Fruit fly (Drosophila melanogaster): ENCODE data around the gene CG7148.

The CG7148 gene

DNA sequence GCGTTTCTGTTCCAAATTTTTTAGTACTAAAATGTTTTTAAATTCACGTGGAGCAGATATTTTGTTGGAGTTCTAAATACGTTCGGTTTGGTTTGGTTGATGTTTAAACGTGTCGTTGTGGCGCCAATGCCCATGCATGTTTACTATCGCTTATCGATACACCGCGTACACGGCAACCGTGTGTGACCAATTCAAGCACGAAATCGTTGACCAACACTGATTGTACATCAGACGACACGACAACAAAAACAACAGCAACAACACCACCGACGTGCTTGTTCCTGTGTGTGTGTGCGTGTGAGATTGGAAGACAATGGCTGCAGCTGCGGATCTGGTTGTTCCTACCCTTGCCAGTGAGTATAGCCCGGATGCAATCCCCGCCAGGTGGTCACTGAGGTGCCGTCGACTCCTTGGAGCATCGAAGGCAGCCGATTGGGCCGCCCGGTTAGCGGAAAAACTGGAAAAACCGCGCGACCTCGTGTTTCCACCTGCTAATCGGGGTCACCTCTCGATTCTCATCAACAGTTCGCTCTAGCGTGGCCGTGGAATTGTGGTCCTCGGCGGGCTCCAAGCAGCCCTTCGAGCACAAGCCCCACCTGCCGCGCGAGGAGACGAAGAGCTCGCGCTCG, 7.2 kb downstream of the CG7148 start, which contains the start of gene eIF2A:
Gene eIF2A, plus strand, starts transcription at position 16 of the 629 bp plus-strand sequence.
- no peak for TF ChIP-seq dmrt93B (GFP tag; optimal IDR thresholded peaks at IDR 0.05)
- TF ChIP-seq Hr83 (GFP tag; optimal IDR thresholded peaks at IDR 0.05; ENCODE audit: poor library complexity, severe bottlenecking): peak; percentile 94
- TF ChIP-seq foxo (GFP tag; optimal IDR thresholded peaks at IDR 0.05): peak in 1 of 2 experiments; percentile 76
- TF ChIP-seq OdsH (GFP tag; optimal IDR thresholded peaks at IDR 0.05): peak; percentile 64
- peak; percentile 77 for TF ChIP-seq Hnf4 (GFP tag; optimal IDR thresholded peaks at IDR 0.05)
- peak; percentile 80 for TF ChIP-seq h (GFP tag; optimal IDR thresholded peaks at IDR 0.05)
- TF ChIP-seq Jra (GFP tag; optimal IDR thresholded peaks at IDR 0.05): peak; percentile 81
- TF ChIP-seq Rel (GFP tag; optimal IDR thresholded peaks at IDR 0.05): no peak
- peak; percentile 58 for TF ChIP-seq Rel (tag; optimal IDR thresholded peaks at IDR 0.05)
- peak; percentile 41 for TF ChIP-seq psq (GFP tag; optimal IDR thresholded peaks at IDR 0.05)
- peak; percentile 60 for TF ChIP-seq Dif (GFP tag; optimal IDR thresholded peaks at IDR 0.05; ENCODE audit: partially characterized antibody)
- peak; percentile 68 for TF ChIP-seq ey (GFP tag; optimal IDR thresholded peaks at IDR 0.05)
- peak; percentile 42 for TF ChIP-seq fru (GFP tag; optimal IDR thresholded peaks at IDR 0.05)
- TF ChIP-seq Hr78 (GFP tag; optimal IDR thresholded peaks at IDR 0.05): no peak
- TF ChIP-seq sv (GFP tag; optimal IDR thresholded peaks at IDR 0.05): peak; percentile 47
- no peak for TF ChIP-seq pan (optimal IDR thresholded peaks at IDR 0.05)
- peak; percentile 6 for TF ChIP-seq Myc (optimal IDR thresholded peaks at IDR 0.05)
- peak; percentile 56 for TF ChIP-seq Sp1 (GFP tag; optimal IDR thresholded peaks at IDR 0.05)
- peak; percentile 24 for TF ChIP-seq woc (GFP tag; optimal IDR thresholded peaks at IDR 0.05)
- TF ChIP-seq GATAd (GFP tag; optimal IDR thresholded peaks at IDR 0.05): peak; percentile 24
- no peak for TF ChIP-seq lola (GFP tag; optimal IDR thresholded peaks at IDR 0.05)
- no peak for TF ChIP-seq usp (GFP tag; optimal IDR thresholded peaks at IDR 0.05)
- TF ChIP-seq rgr (GFP tag; optimal IDR thresholded peaks at IDR 0.05): peak; percentile 79
- TF ChIP-seq brk (GFP tag; optimal IDR thresholded peaks at IDR 0.05): no peak
- TF ChIP-seq CrebA (GFP tag; optimal IDR thresholded peaks at IDR 0.05; ENCODE audit: borderline replicate concordance): no peak
- no peak for TF ChIP-seq tai (GFP tag; optimal IDR thresholded peaks at IDR 0.05)
- peak; percentile 63 for TF ChIP-seq HLH106 (tag; optimal IDR thresholded peaks at IDR 0.05)
- peak; percentile 52 for TF ChIP-seq br (GFP tag; optimal IDR thresholded peaks at IDR 0.05)
- TF ChIP-seq sage (GFP tag; optimal IDR thresholded peaks at IDR 0.05): no peak
- TF ChIP-seq N (GFP tag; optimal IDR thresholded peaks at IDR 0.05): no peak
- TF ChIP-seq dl (GFP tag; optimal IDR thresholded peaks at IDR 0.05; ENCODE audit: insufficient read depth in 1 of 2, partially characterized antibody in 2 of 2): no peak
- TF ChIP-seq CG9705 (GFP tag; optimal IDR thresholded peaks at IDR 0.05): peak; percentile 25
- TF ChIP-seq CG32264 (GFP tag; optimal IDR thresholded peaks at IDR 0.05): no peak

DNA sequence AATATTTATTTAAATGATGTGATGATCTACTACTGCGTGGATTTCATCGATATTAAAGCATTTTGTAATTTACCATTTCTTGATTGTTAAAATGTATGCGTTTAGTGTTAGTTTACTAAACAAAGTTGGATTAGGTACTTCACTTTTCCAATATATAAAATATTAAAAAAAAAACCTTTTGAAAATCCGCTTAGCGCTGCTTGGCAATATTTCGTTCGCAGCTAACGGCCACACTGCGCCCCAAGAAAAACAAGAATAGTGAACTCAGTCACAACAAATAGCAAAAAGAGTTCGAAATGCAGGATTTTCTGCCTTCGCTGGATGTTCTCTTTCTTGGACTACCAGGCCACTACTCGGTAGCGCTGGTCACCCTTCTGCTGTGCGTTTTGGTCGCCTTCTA, 8.8 kb downstream of the CG7148 start, which contains the start of gene CG7407:
Gene CG7407, plus strand, starts transcription at position 226 of the 400 bp plus-strand sequence.
- no peak for TF ChIP-seq Myc (optimal IDR thresholded peaks at IDR 0.05)
- no peak for TF ChIP-seq Rel (GFP tag; optimal IDR thresholded peaks at IDR 0.05)
- TF ChIP-seq Rel (tag; optimal IDR thresholded peaks at IDR 0.05): peak; percentile 49

DNA sequence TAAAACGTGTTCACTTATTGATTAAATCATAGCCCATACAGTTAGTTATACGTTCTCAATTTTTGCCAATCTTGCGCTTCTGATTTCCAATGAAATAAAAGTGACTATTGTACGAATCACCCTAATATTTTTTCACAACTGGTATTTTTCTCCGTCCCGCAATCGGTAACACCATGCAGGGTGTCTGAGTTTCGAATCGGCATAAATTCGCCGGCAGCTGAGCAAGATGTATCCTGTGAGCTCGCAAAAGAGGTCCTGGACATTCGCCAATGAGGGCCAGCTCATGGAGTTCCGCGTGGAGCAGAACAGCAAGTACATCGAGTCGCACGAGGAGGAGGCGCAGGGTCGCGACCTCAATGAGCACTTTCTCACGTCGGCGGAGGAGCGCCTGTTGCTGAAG, 10.3 kb downstream of the CG7148 start, which contains the start of gene CycH:
Gene CycH, plus strand, starts transcription at position 218 of the 400 bp plus-strand sequence.
- TF ChIP-seq h (GFP tag; optimal IDR thresholded peaks at IDR 0.05): peak; percentile 47
- no peak for TF ChIP-seq N (GFP tag; optimal IDR thresholded peaks at IDR 0.05)
- TF ChIP-seq Hr78 (GFP tag; optimal IDR thresholded peaks at IDR 0.05): no peak
- peak; percentile 57 for TF ChIP-seq woc (GFP tag; optimal IDR thresholded peaks at IDR 0.05)
- TF ChIP-seq foxo (GFP tag; optimal IDR thresholded peaks at IDR 0.05): peak in 1 of 2 experiments; percentile 35
- no peak for TF ChIP-seq tai (GFP tag; optimal IDR thresholded peaks at IDR 0.05)
- TF ChIP-seq CG9705 (GFP tag; optimal IDR thresholded peaks at IDR 0.05): peak; percentile 11
- no peak for TF ChIP-seq brk (GFP tag; optimal IDR thresholded peaks at IDR 0.05)
- no peak for TF ChIP-seq psq (GFP tag; optimal IDR thresholded peaks at IDR 0.05)
- TF ChIP-seq dmrt93B (GFP tag; optimal IDR thresholded peaks at IDR 0.05): no peak
- peak; percentile 22 for TF ChIP-seq br (GFP tag; optimal IDR thresholded peaks at IDR 0.05)
- TF ChIP-seq fru (GFP tag; optimal IDR thresholded peaks at IDR 0.05): peak; percentile 33
- no peak for TF ChIP-seq Mio (GFP tag; optimal IDR thresholded peaks at IDR 0.05)
- no peak for TF ChIP-seq dl (GFP tag; optimal IDR thresholded peaks at IDR 0.05; ENCODE audit: insufficient read depth in 1 of 2, partially characterized antibody in 2 of 2)
- peak; percentile 36 for TF ChIP-seq OdsH (GFP tag; optimal IDR thresholded peaks at IDR 0.05)
- peak; percentile 33 for TF ChIP-seq Hnf4 (GFP tag; optimal IDR thresholded peaks at IDR 0.05)
- peak; percentile 4 for TF ChIP-seq Myc (optimal IDR thresholded peaks at IDR 0.05)
- peak; percentile 62 for TF ChIP-seq rgr (GFP tag; optimal IDR thresholded peaks at IDR 0.05)
- peak; percentile 42 for TF ChIP-seq HLH106 (tag; optimal IDR thresholded peaks at IDR 0.05)
- TF ChIP-seq Abd-B (GFP tag; optimal IDR thresholded peaks at IDR 0.05): no peak
- no peak for TF ChIP-seq Sp1 (GFP tag; optimal IDR thresholded peaks at IDR 0.05)
- no peak for TF ChIP-seq GATAd (GFP tag; optimal IDR thresholded peaks at IDR 0.05)
